Fruit fly (Drosophila melanogaster): ENCODE results near the gene CG43925.

CG43925 gene

dm6 chr2L:13225225-13225840, 49.1 kb downstream of the CG43925 start, which contains the start of gene CG15480:
Gene CG15480 (minus strand): TSS chr2L:13225275.
- TF ChIP-seq CG33017 (tag; optimal IDR thresholded peaks at IDR 0.05) (no peak), kay (GFP tag; ENCODE audit: borderline replicate concordance) (no peak), cic (GFP tag; optimal IDR thresholded peaks at IDR 0.05) (no peak), bab1 (GFP tag; optimal IDR thresholded peaks at IDR 0.05) (no peak), Clk (GFP tag; optimal IDR thresholded peaks at IDR 0.05) (no peak), ovo (GFP tag; optimal IDR thresholded peaks at IDR 0.05) (no peak), pad (GFP tag; optimal IDR thresholded peaks at IDR 0.05) (no peak), CG11617 (GFP tag; optimal IDR thresholded peaks at IDR 0.05) (no peak), Hr96 (GFP tag; optimal IDR thresholded peaks at IDR 0.05) (no peak), CG7101 (tag; optimal IDR thresholded peaks at IDR 0.05) (no peak), Crg-1 (GFP tag; optimal IDR thresholded peaks at IDR 0.05) (no peak), toe (GFP tag; optimal IDR thresholded peaks at IDR 0.05) (no peak)

Data from whole organism, adult.